Fruit fly (Drosophila melanogaster): Measurements from ENCODE around the gene CG10877.

Gene CG10877

DNA sequence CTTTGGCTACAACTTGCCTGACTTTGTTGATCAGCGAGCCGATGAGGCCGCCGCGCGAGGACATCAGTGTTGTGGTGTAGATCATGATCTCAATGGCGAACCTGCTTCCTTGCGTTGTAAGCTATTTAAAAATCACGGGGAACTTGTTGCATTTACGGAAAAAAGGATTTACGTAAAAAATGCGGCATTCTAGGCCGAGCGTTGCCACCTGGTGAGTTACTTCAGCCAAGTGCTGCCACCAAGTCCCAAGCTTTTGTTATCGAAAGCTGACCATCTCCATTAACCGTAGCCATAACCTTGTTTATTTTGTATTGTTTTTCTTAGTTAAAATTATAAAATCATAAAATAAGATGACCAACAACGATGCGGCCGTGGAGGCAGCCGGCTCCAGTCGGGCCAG is 12.9 kb upstream of the CG10877 start, which contains the start of the genes TFAM and CG5412 (continued):
- no peak for TF ChIP-seq ato (GFP tag; IDR thresholded peaks at IDR 0.05; ENCODE audit: partially characterized antibody)

DNA sequence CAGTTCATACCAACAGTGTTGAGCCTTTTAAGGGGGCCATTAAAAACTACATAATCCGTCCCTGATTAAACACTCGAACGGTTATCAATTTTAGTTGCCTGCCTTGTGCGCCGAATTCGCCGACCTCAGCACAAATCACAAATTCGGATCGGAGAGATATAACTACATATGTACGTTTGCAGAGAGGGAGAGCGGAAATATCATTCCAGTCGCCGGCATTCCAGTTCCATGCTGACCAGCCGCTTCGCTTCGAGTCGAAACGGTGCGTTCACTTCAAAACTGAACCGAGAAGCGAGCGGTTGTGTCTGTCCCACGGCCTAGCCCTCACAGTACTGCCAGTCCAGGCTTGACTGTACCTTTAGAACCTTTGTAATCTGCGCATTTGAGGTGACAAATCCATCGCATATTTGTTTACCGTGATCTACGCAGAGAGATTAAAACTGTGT is 10.7 kb upstream of the CG10877 start:
- TF ChIP-seq PHDP (tag; optimal IDR thresholded peaks at IDR 0.05) (peak; percentile 42), CG9727 (GFP tag; optimal IDR thresholded peaks at IDR 0.05) (peak; percentile 17), CG2678 (tag; optimal IDR thresholded peaks at IDR 0.05) (peak; percentile 38), Adf1 (GFP tag; IDR thresholded peaks at IDR 0.05) (no peak; the same call in 1 of the 2 replicates), Side (GFP tag; optimal IDR thresholded peaks at IDR 0.05) (peak; percentile 54), CG9876 (GFP tag; optimal IDR thresholded peaks at IDR 0.05) (no peak), nerfin-2 (GFP tag; IDR thresholded peaks at IDR 0.05; ENCODE audit: partially characterized antibody) (no peak), MESR4 (GFP tag; optimal IDR thresholded peaks at IDR 0.05) (peak; percentile 58), dpn (GFP tag; optimal IDR thresholded peaks at IDR 0.05) (peak in 1 of 2 experiments; percentile 21), CG34376 (GFP tag; optimal IDR thresholded peaks at IDR 0.05) (peak; percentile 97), CG9932 (GFP tag; IDR thresholded peaks at IDR 0.05) (peak; percentile 34; the same call in 1 of the 2 replicates), jumu (GFP tag; optimal IDR thresholded peaks at IDR 0.05) (peak; percentile 13), CG9609 (GFP tag; optimal IDR thresholded peaks at IDR 0.05) (no peak), sug (tag; optimal IDR thresholded peaks at IDR 0.05) (peak; percentile 90), Hand (GFP tag; optimal IDR thresholded peaks at IDR 0.05) (peak; percentile 23), sima (GFP tag; optimal IDR thresholded peaks at IDR 0.05) (no peak), CG18764 (GFP tag; optimal IDR thresholded peaks at IDR 0.05) (no peak), Hr3 (GFP tag; optimal IDR thresholded peaks at IDR 0.05) (no peak), shn (GFP tag; optimal IDR thresholded peaks at IDR 0.05) (no peak), HLHmδ (GFP tag; optimal IDR thresholded peaks at IDR 0.05) (peak; percentile 74), Camta (GFP tag; optimal IDR thresholded peaks at IDR 0.05) (no peak), zen2 (GFP tag; IDR thresholded peaks at IDR 0.05; ENCODE audit: partially characterized antibody) (no peak), CG10543 (GFP tag; optimal IDR thresholded peaks at IDR 0.05) (peak; percentile 84), jing (GFP tag; optimal IDR thresholded peaks at IDR 0.05) (no peak), CG1529 (GFP tag; optimal IDR thresholded peaks at IDR 0.05) (no peak), Scr (GFP tag; IDR thresholded peaks at IDR 0.05; ENCODE audit: partially characterized antibody) (no peak), Fer3 (tag; optimal IDR thresholded peaks at IDR 0.05) (no peak), CG33557 (GFP tag; optimal IDR thresholded peaks at IDR 0.05) (no peak), caup (GFP tag; optimal IDR thresholded peaks at IDR 0.05; ENCODE audit: severe bottlenecking) (peak; percentile 42), CG31441 (GFP tag; IDR thresholded peaks at IDR 0.05) (no peak; the same call in 1 of the 2 replicates), CG6765 (GFP tag; optimal IDR thresholded peaks at IDR 0.05) (peak; percentile 43), sens (GFP tag) (peak; percentile 54), CG4328 (GFP tag; optimal IDR thresholded peaks at IDR 0.05) (peak; percentile 32), sqz (GFP tag; optimal IDR thresholded peaks at IDR 0.05) (no peak), Dref (GFP tag; IDR thresholded peaks at IDR 0.05) (no peak), CG4617 (GFP tag; optimal IDR thresholded peaks at IDR 0.05; ENCODE audit: borderline replicate concordance) (no peak), Lim3 (GFP tag; IDR thresholded peaks at IDR 0.05) (no peak), pum (GFP tag; optimal IDR thresholded peaks at IDR 0.05) (no peak), CG1792 (GFP tag; optimal IDR thresholded peaks at IDR 0.05) (no peak), bsh (GFP tag; optimal IDR thresholded peaks at IDR 0.05) (no peak), CG12071 (GFP tag; optimal IDR thresholded peaks at IDR 0.05) (peak; percentile 33), chif (GFP tag; optimal IDR thresholded peaks at IDR 0.05) (no peak), btn (GFP tag; optimal IDR thresholded peaks at IDR 0.05) (no peak), grn (GFP tag; optimal IDR thresholded peaks at IDR 0.05) (peak; percentile 83), crc (GFP tag; optimal IDR thresholded peaks at IDR 0.05) (no peak), CG3847 (GFP tag; IDR thresholded peaks at IDR 0.05) (no peak), tna (GFP tag; IDR thresholded peaks at IDR 0.05; ENCODE audit: partially characterized antibody) (0 out of 2 replicates have a peak, but pooled peaks have one; percentile 45)
